Worm (Caenorhabditis elegans) whole organism, L2 larva: ENCODE measurements around the gene C46C2.7.

ENCODE experiments used
- C34F6.9 ChIP-seq: fragments of 150-350 bp; optimal IDR thresholded peaks from 2 replicates; lab custom pipeline; 2014; ENCODE audit warnings: missing biosample characterization, missing genetic modification characterization
- F13H6.1 ChIP-seq: sonication (generic microtip); optimal IDR thresholded peaks from 2 replicates; lab custom pipeline; 2016; ENCODE audit warnings: missing genetic modification characterization, missing compliant biosample characterization
- Y55F3AM.14 ChIP-seq: fragments of 200-800 bp; sonication (Bioruptor generic); optimal IDR thresholded peaks from 2 replicates; lab custom pipeline; 2018; ENCODE audit warnings: mild to moderate bottlenecking, missing genetic modification characterization, missing compliant biosample characterization
- ZK546.5 ChIP-seq: sonication (generic microtip); optimal IDR thresholded peaks from 2 replicates; lab custom pipeline; 2017; ENCODE audit warnings: missing biosample characterization, missing genetic modification characterization
- alr-1 ChIP-seq: fragments of 150-350 bp; optimal IDR thresholded peaks from 2 replicates; lab custom pipeline; 2014; ENCODE audit warnings: missing biosample characterization, missing genetic modification characterization
- blmp-1 ChIP-seq: sonication (generic microtip); optimal IDR thresholded peaks from 2 replicates; lab custom pipeline; 2017; ENCODE audit warnings: missing genetic modification characterization, mild to moderate bottlenecking, missing compliant biosample characterization, antibody characterized with exemption, moderate library complexity; ENCODE audit not compliant: insufficient read depth
- ceh-16 ChIP-seq: fragments of 150-350 bp; optimal IDR thresholded peaks from 2 replicates; lab custom pipeline; 2014; ENCODE audit warnings: missing biosample characterization, missing genetic modification characterization
- ceh-82 ChIP-seq: fragments of 150-350 bp; optimal IDR thresholded peaks from 2 replicates; lab custom pipeline; 2014; ENCODE audit warnings: missing biosample characterization, missing genetic modification characterization
- crh-2 ChIP-seq: sonication (generic microtip); optimal IDR thresholded peaks from 2 replicates; lab custom pipeline; 2017; ENCODE audit warnings: missing biosample characterization, missing genetic modification characterization
- dmd-4 ChIP-seq: sonication (generic microtip); optimal IDR thresholded peaks from 2 replicates; lab custom pipeline; 2017; ENCODE audit warnings: missing biosample characterization, missing genetic modification characterization
- egl-27 ChIP-seq: sonication (generic microtip); optimal IDR thresholded peaks from 3 replicates; lab custom pipeline; 2017; ENCODE audit warnings: missing biosample characterization, missing genetic modification reagents, missing genetic modification characterization
- elt-1 ChIP-seq: fragments of 150-350 bp; optimal IDR thresholded peaks from 2 replicates; lab custom pipeline; 2014; ENCODE audit warnings: missing biosample characterization, missing genetic modification characterization
- fos-1 ChIP-seq: fragments of 150-350 bp; optimal IDR thresholded peaks from 2 replicates; lab custom pipeline; 2014; ENCODE audit warnings: missing biosample characterization, missing genetic modification characterization
- gmeb-1 ChIP-seq: fragments of 150-350 bp; optimal IDR thresholded peaks from 2 replicates; lab custom pipeline; 2014; ENCODE audit warnings: missing biosample characterization, missing genetic modification characterization
- lin-11 ChIP-seq: fragments of 150-350 bp; sonication (generic microtip); optimal IDR thresholded peaks from 2 replicates; lab custom pipeline; 2014; ENCODE audit warnings: missing biosample characterization, missing genetic modification characterization, inconsistent platforms, mixed read lengths
- lin-13 ChIP-seq: fragments of 150-350 bp; optimal IDR thresholded peaks from 2 replicates; lab custom pipeline; 2014; ENCODE audit warnings: missing biosample characterization, missing genetic modification reagents, missing genetic modification characterization
- lin-39 ChIP-seq: fragments of 150-350 bp; optimal IDR thresholded peaks from 2 replicates; lab custom pipeline; 2014; ENCODE audit warnings: missing biosample characterization, missing genetic modification reagents, missing genetic modification characterization
- lsy-2 ChIP-seq, 2 experiments: fragments of 150-350 bp in 1 of 2; sonication (generic microtip) in 1 of 2; optimal IDR thresholded peaks; 2 replicates each; lab custom pipeline; 2014 to 2017; ENCODE audit warnings: missing biosample characterization in 2 of 2, missing genetic modification characterization in 2 of 2
- mab-5 ChIP-seq: fragments of 150-350 bp; optimal IDR thresholded peaks from 2 replicates; lab custom pipeline; 2014; ENCODE audit warnings: missing biosample characterization, missing genetic modification characterization
- mbf-1 ChIP-seq: sonication (generic microtip); optimal IDR thresholded peaks from 2 replicates; lab custom pipeline; 2017; ENCODE audit warnings: missing biosample characterization, missing genetic modification characterization
- mdl-1 ChIP-seq, 2 experiments: fragments of 150-350 bp in 1 of 2; sonication (generic microtip) in 1 of 2; optimal IDR thresholded peaks; 2 replicates each; lab custom pipeline; 2017; ENCODE audit warnings: missing biosample characterization in 2 of 2, missing genetic modification characterization in 2 of 2
- nhr-10 ChIP-seq: sonication (generic microtip); optimal IDR thresholded peaks from 2 replicates; lab custom pipeline; 2017; ENCODE audit warnings: missing biosample characterization, missing genetic modification characterization
- nhr-129 ChIP-seq: fragments of 150-350 bp; optimal IDR thresholded peaks from 2 replicates; lab custom pipeline; 2014; ENCODE audit warnings: missing biosample characterization, missing genetic modification characterization
- nhr-21 ChIP-seq: fragments of 150-350 bp; optimal IDR thresholded peaks from 2 replicates; lab custom pipeline; 2014; ENCODE audit warnings: missing biosample characterization, missing genetic modification characterization
- nhr-237 ChIP-seq: fragments of 150-350 bp; optimal IDR thresholded peaks from 2 replicates; lab custom pipeline; 2014; ENCODE audit warnings: missing biosample characterization, missing genetic modification characterization
- nhr-6 ChIP-seq: fragments of 150-350 bp; optimal IDR thresholded peaks from 2 replicates; lab custom pipeline; 2014; ENCODE audit warnings: missing biosample characterization, missing genetic modification characterization
- peb-1 ChIP-seq: fragments of 150-350 bp; optimal IDR thresholded peaks from 2 replicates; lab custom pipeline; 2014; ENCODE audit warnings: missing biosample characterization, missing genetic modification characterization
- sem-4 ChIP-seq: fragments of 150-350 bp; optimal IDR thresholded peaks from 2 replicates; lab custom pipeline; 2014; ENCODE audit warnings: missing biosample characterization, missing genetic modification reagents, missing genetic modification characterization
- skn-1 ChIP-seq: sonication (generic microtip); optimal IDR thresholded peaks from 2 replicates; lab custom pipeline; 2017; ENCODE audit warnings: missing biosample characterization, missing genetic modification characterization
- sma-9 ChIP-seq, 2 experiments: fragments of 150-350 bp in 1 of 2; sonication (generic microtip) in 1 of 2; optimal IDR thresholded peaks; 2 replicates each; lab custom pipeline; 2014 to 2016; ENCODE audit warnings: missing genetic modification characterization in 2 of 2, mild to moderate bottlenecking in 1 of 2, missing biosample characterization in 1 of 2, missing compliant biosample characterization in 1 of 2, missing genetic modification reagents in 1 of 2, moderate library complexity in 1 of 2
- snpc-4 ChIP-seq: fragments of 150-350 bp; optimal IDR thresholded peaks from 2 replicates; lab custom pipeline; 2014; ENCODE audit warnings: missing biosample characterization, missing genetic modification characterization
- unc-39 ChIP-seq: fragments of 150-350 bp; optimal IDR thresholded peaks from 2 replicates; lab custom pipeline; 2014; ENCODE audit warnings: missing biosample characterization, missing genetic modification characterization
- unc-55 ChIP-seq: fragments of 150-350 bp; sonication (generic microtip); optimal IDR thresholded peaks from 3 replicates; lab custom pipeline; 2014; ENCODE audit warnings: missing biosample characterization, missing genetic modification reagents, missing genetic modification characterization
- unc-62 ChIP-seq: fragments of 150-350 bp; optimal IDR thresholded peaks from 2 replicates; lab custom pipeline; 2014; ENCODE audit warnings: missing biosample characterization, missing genetic modification reagents, missing genetic modification characterization
- zag-1 ChIP-seq: fragments of 150-350 bp; optimal IDR thresholded peaks from 2 replicates; lab custom pipeline; 2014; ENCODE audit warnings: missing biosample characterization, missing genetic modification characterization
- ztf-11 ChIP-seq: sonication (generic microtip); optimal IDR thresholded peaks from 2 replicates; lab custom pipeline; 2017; ENCODE audit warnings: missing biosample characterization, missing genetic modification characterization
- ztf-4 ChIP-seq: fragments of 150-350 bp; optimal IDR thresholded peaks from 2 replicates; lab custom pipeline; 2014; ENCODE audit warnings: missing biosample characterization, missing genetic modification characterization

Gene C46C2.7

ce11 chrIV:9191183-9191582, 3.4 kb upstream of the C46C2.7 start (continued):
- TF ChIP-seq peb-1 (tag; lab: Kevin White, UChicago) (no peak), nhr-237 (tag; lab: Kevin White, UChicago) (no peak), nhr-6 (no peak), unc-39 (no peak), ztf-11 (tag; lab: Kevin White, UChicago) (no peak), nhr-129 (tag; lab: Kevin White, UChicago) (peak; percentile 92), unc-55 (peak; percentile 17), mbf-1 (no peak), nhr-10 (tag; lab: Kevin White, UChicago) (no peak), sma-9 (GFP tag; optimal IDR thresholded peaks at IDR 0.05; lab: Kevin White, UChicago) (peak; percentile 77), sma-9 (tag; optimal IDR thresholded peaks at IDR 0.05; lab: Kevin White, UChicago) (no peak), egl-27 (tag; lab: Kevin White, UChicago) (peak; percentile 46), nhr-21 (tag; lab: Kevin White, UChicago) (peak; percentile 53), skn-1 (tag; lab: Kevin White, UChicago) (no peak), lin-39 (tag; lab: Kevin White, UChicago) (no peak), unc-62 (GFP tag; lab: Kevin White, UChicago) (no peak), ceh-82 (tag; lab: Kevin White, UChicago) (no peak)

- no peak for TF ChIP-seq ceh-16 (tag; lab: Kevin White, UChicago)
- TF ChIP-seq unc-55, result no peak
- no peak for TF ChIP-seq sma-9 (GFP tag; optimal IDR thresholded peaks at IDR 0.05; lab: Kevin White, UChicago)
- TF ChIP-seq sma-9 (tag; optimal IDR thresholded peaks at IDR 0.05; lab: Kevin White, UChicago), result no peak
- TF ChIP-seq mdl-1 (tag; optimal IDR thresholded peaks at IDR 0.05; lab: Kevin White, UChicago), result no peak
- TF ChIP-seq alr-1 (tag; lab: Kevin White, UChicago), result no peak
- TF ChIP-seq gmeb-1 (tag; lab: Kevin White, UChicago), result no peak
- TF ChIP-seq nhr-237 (tag; lab: Kevin White, UChicago), result no peak
- no peak for TF ChIP-seq lin-11 (tag; lab: Kevin White, UChicago)
- TF ChIP-seq, all 48 proteins: peak for 0
Observed at ce11 chrIV:9192522-9192921, 2.1 kb upstream of the C46C2.7 start, which contains the start of gene C46C2.5. Gene C46C2.5, minus strand, starts transcription at chrIV:9192622.

- peak in 1 of 2 experiments; percentile 66 for TF ChIP-seq lsy-2 (tag; optimal IDR thresholded peaks at IDR 0.05; lab: Kevin White, UChicago)
- TF ChIP-seq, all 48 proteins: peak for 1; not testable (repeated sequence) for 47
Observed at ce11 chrIV:9196023-9196636, 1.5 kb downstream of the C46C2.7 start.

ce11 chrIV:9196755-9197154, 2.1 kb downstream of the C46C2.7 start:
- peak; percentile 90 for TF ChIP-seq F13H6.1 (tag; lab: Kevin White, UChicago)
- TF ChIP-seq egl-27 (tag; lab: Kevin White, UChicago), result peak; percentile 57
- peak; percentile 19 for TF ChIP-seq mab-5 (tag; lab: Kevin White, UChicago)
- no peak for TF ChIP-seq unc-39
- TF ChIP-seq lin-13, result peak; percentile 10
- no peak for TF ChIP-seq ztf-4 (tag; lab: Kevin White, UChicago)
- TF ChIP-seq snpc-4 (tag; lab: Kevin White, UChicago), result peak; percentile 56
- peak in 1 of 2 experiments; percentile 43 for TF ChIP-seq lsy-2 (tag; optimal IDR thresholded peaks at IDR 0.05; lab: Kevin White, UChicago)
- peak; percentile 27 for TF ChIP-seq blmp-1 (tag; lab: Kevin White, UChicago)
- TF ChIP-seq sem-4 (tag; lab: Kevin White, UChicago), result peak; percentile 21
- TF ChIP-seq zag-1, result peak; percentile 82
- peak; percentile 52 for TF ChIP-seq crh-2 (tag; lab: Kevin White, UChicago)
- peak; percentile 82 for TF ChIP-seq unc-55
- peak; percentile 19 for TF ChIP-seq nhr-6
- peak; percentile 77 for TF ChIP-seq ceh-82 (tag; lab: Kevin White, UChicago)
- TF ChIP-seq mdl-1 (tag; optimal IDR thresholded peaks at IDR 0.05; lab: Kevin White, UChicago), result peak; percentile 48 to 54
- peak; percentile 15 for TF ChIP-seq Y55F3AM.14 (GFP tag; lab: Kevin White, UChicago)
- no peak for TF ChIP-seq dmd-4 (tag; lab: Kevin White, UChicago)
- no peak for TF ChIP-seq nhr-21 (tag; lab: Kevin White, UChicago)
- TF ChIP-seq fos-1, result peak; percentile 72
- no peak for TF ChIP-seq elt-1 (tag; lab: Kevin White, UChicago)
- no peak for TF ChIP-seq peb-1 (tag; lab: Kevin White, UChicago)
- peak; percentile 90 for TF ChIP-seq nhr-129 (tag; lab: Kevin White, UChicago)
- peak; percentile 73 for TF ChIP-seq C34F6.9
- TF ChIP-seq lin-11 (tag; lab: Kevin White, UChicago), result peak; percentile 32
- TF ChIP-seq ZK546.5, result no peak
- TF ChIP-seq sma-9 (GFP tag; optimal IDR thresholded peaks at IDR 0.05; lab: Kevin White, UChicago), result peak; percentile 92
- TF ChIP-seq sma-9 (tag; optimal IDR thresholded peaks at IDR 0.05; lab: Kevin White, UChicago), result no peak
